Worm (Caenorhabditis elegans): ENCODE data around the gene B0546.5.
"Not testable (repeated sequence)": the region's sequence is repeated elsewhere in the genome, so short reads cannot be mapped to it uniquely, and the experiment has no call there.

Gene B0546.5

ce11 chrIV:3389999-3390398 lies at the start of gene B0546.5:
Gene B0546.5, minus strand, starts transcription at chrIV:3390099.
- not testable (repeated sequence) for TF ChIP-seq flt-1 (GFP tag; IDR thresholded peaks at IDR 0.05); ztf-29 (GFP tag; IDR thresholded peaks at IDR 0.05); cog-1 (tag; optimal IDR thresholded peaks at IDR 0.05)

DNA sequence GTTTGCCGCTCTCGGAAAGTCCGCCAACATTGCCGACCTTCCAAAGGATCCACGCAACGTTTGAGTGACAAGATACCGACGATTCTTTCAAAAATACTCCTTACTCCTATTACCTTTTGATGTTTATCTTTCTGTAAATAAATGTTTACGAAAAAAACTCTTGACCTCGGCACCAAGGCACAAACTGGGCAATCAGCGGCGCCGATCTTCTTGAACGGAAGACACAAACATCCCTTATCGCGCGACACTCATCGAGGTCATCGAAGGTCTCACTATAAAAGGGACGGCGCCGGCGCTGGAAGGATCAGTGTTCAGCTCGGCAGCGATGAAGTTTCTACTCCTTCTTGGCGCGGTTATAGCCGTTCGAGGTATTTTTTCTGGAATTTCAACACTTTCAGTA lies 49.5 kb upstream of the B0546.5 start, which contains the start of gene grd-3:
Gene grd-3 (plus strand): TSS at position 302 of the 400 bp plus-strand sequence.
- TF ChIP-seq flt-1 (GFP tag; IDR thresholded peaks at IDR 0.05) (no peak), tab-1 (GFP tag; IDR thresholded peaks at IDR 0.05) (no peak), ref-1 (GFP tag; conservative IDR thresholded peaks at IDR 0.05) (no peak), ztf-23 (GFP tag; IDR thresholded peaks at IDR 0.05) (no peak), ztf-29 (GFP tag; IDR thresholded peaks at IDR 0.05) (no peak), klf-2 (GFP tag; conservative IDR thresholded peaks at IDR 0.05) (no peak), med-1 (GFP tag; optimal IDR thresholded peaks at IDR 0.05; ENCODE audit: insufficient read depth) (no peak), T22C8.4 (GFP tag; IDR thresholded peaks at IDR 0.05) (no peak), cog-1 (tag; optimal IDR thresholded peaks at IDR 0.05) (no peak)

ce11 chrIV:3438022-3438421 lies 48.1 kb upstream of the B0546.5 start, which contains the start of gene grd-13:
Gene grd-13, plus strand, starts transcription at chrIV:3438312.
- TF ChIP-seq med-1 (GFP tag; optimal IDR thresholded peaks at IDR 0.05; ENCODE audit: insufficient read depth) (no peak), flt-1 (GFP tag; IDR thresholded peaks at IDR 0.05) (no peak), T22C8.4 (GFP tag; IDR thresholded peaks at IDR 0.05) (no peak), ztf-29 (GFP tag; IDR thresholded peaks at IDR 0.05) (no peak), tab-1 (GFP tag; IDR thresholded peaks at IDR 0.05) (no peak), klf-2 (GFP tag; conservative IDR thresholded peaks at IDR 0.05) (no peak), ztf-23 (GFP tag; IDR thresholded peaks at IDR 0.05) (no peak), ref-1 (GFP tag; conservative IDR thresholded peaks at IDR 0.05) (no peak), cog-1 (tag; optimal IDR thresholded peaks at IDR 0.05) (no peak)

- TF ChIP-seq ztf-29 (GFP tag; IDR thresholded peaks at IDR 0.05) = no peak
- no peak for TF ChIP-seq ztf-23 (GFP tag; IDR thresholded peaks at IDR 0.05)
- TF ChIP-seq klf-2 (GFP tag; conservative IDR thresholded peaks at IDR 0.05) = no peak
- TF ChIP-seq flt-1 (GFP tag; IDR thresholded peaks at IDR 0.05) = no peak
- no peak for TF ChIP-seq cog-1 (tag; optimal IDR thresholded peaks at IDR 0.05)
- no peak for TF ChIP-seq tab-1 (GFP tag; IDR thresholded peaks at IDR 0.05)
- no peak for TF ChIP-seq T22C8.4 (GFP tag; IDR thresholded peaks at IDR 0.05)
- no peak for TF ChIP-seq med-1 (GFP tag; optimal IDR thresholded peaks at IDR 0.05; ENCODE audit: insufficient read depth)
- no peak for TF ChIP-seq ref-1 (GFP tag; conservative IDR thresholded peaks at IDR 0.05)
These were observed 46.1 kb upstream of the B0546.5 start, which contains the start of gene srz-32 for ce11 chrIV:3436021-3436420. Gene srz-32, plus strand, starts transcription at chrIV:3436321.

DNA sequence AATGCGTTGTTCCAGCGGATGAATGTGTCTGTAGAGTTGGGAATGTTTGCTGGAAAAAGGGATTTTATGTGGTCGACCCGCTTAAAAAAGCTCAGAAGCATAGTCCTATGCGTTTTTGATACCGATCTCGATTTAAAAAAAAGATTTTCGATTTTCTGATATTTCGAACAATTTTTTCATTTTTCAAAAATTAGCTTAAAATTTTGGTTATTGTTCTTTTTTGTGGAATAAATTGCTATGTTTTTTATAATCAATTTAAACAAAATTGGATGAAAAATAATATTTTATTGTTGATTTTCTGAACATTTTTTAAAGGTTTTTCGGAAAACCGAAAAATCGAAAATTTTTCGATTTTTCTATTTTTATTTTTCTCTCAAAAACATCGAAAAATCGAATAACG lies 43.5 kb upstream of the B0546.5 start, which contains the start of gene C04C3.7:
Gene C04C3.7 (minus strand): TSS at position 101 of the 400 bp plus-strand sequence.
- not testable (repeated sequence) for TF ChIP-seq ztf-23 (GFP tag; IDR thresholded peaks at IDR 0.05); cog-1 (tag; optimal IDR thresholded peaks at IDR 0.05); flt-1 (GFP tag; IDR thresholded peaks at IDR 0.05)

DNA sequence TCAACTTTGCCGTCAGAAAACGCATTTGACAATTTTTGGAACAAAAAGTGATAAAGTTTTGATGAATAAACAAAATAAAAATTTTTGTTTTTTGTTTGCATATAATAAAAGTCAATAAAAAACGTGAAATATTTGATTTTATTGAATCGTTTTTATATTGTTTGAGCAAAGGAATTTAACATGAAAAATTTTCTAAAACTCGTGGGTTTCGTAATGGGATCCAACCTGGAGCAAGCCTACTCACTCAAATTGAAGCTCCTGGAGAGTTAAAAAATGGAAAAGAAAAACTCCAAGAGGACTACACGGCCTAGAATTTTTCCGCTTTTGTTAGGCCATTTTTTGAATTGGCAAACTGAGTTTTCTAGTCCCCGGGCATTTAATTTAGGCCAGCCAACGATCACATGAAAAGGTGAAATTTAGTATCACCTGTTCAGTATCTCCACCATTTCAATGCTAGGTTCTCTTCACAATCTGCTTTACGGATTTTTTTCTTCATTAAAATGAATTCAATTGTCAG lies 38.6 kb upstream of the B0546.5 start, which contains the start of the genes C04C3.9 and srz-60:
Gene C04C3.9 (minus strand): TSS at position 101 of the 517 bp plus-strand sequence.
Gene srz-60 (plus strand): TSS at position 467 of the 517 bp plus-strand sequence.
- no peak for TF ChIP-seq cog-1 (tag; optimal IDR thresholded peaks at IDR 0.05)
- no peak for TF ChIP-seq ztf-23 (GFP tag; IDR thresholded peaks at IDR 0.05)
- no peak for TF ChIP-seq T22C8.4 (GFP tag; IDR thresholded peaks at IDR 0.05)
- TF ChIP-seq klf-2 (GFP tag; conservative IDR thresholded peaks at IDR 0.05) = no peak
- no peak for TF ChIP-seq ref-1 (GFP tag; conservative IDR thresholded peaks at IDR 0.05)
- TF ChIP-seq ztf-29 (GFP tag; IDR thresholded peaks at IDR 0.05) = no peak
- no peak for TF ChIP-seq flt-1 (GFP tag; IDR thresholded peaks at IDR 0.05)
- no peak for TF ChIP-seq med-1 (GFP tag; optimal IDR thresholded peaks at IDR 0.05; ENCODE audit: insufficient read depth)
- no peak for TF ChIP-seq tab-1 (GFP tag; IDR thresholded peaks at IDR 0.05)

ce11 chrIV:3422516-3422915 lies 32.6 kb upstream of the B0546.5 start, which contains the start of gene C04C3.6:
Gene C04C3.6, minus strand, starts transcription at chrIV:3422616.
- TF ChIP-seq cog-1 (tag; optimal IDR thresholded peaks at IDR 0.05) (no peak), klf-2 (GFP tag; conservative IDR thresholded peaks at IDR 0.05) (no peak), ztf-29 (GFP tag; IDR thresholded peaks at IDR 0.05) (no peak)

- TF ChIP-seq cog-1 (tag; optimal IDR thresholded peaks at IDR 0.05) = no peak
- no peak for TF ChIP-seq klf-2 (GFP tag; conservative IDR thresholded peaks at IDR 0.05)
- peak; percentile 59; the same call in 1 of the 2 replicates for TF ChIP-seq T22C8.4 (GFP tag; IDR thresholded peaks at IDR 0.05)
- no peak for TF ChIP-seq flt-1 (GFP tag; IDR thresholded peaks at IDR 0.05)
- no peak for TF ChIP-seq med-1 (GFP tag; optimal IDR thresholded peaks at IDR 0.05; ENCODE audit: insufficient read depth)
- TF ChIP-seq ztf-29 (GFP tag; IDR thresholded peaks at IDR 0.05) = no peak
- no peak for TF ChIP-seq tab-1 (GFP tag; IDR thresholded peaks at IDR 0.05)
These were observed 28.8 kb upstream of the B0546.5 start for ce11 chrIV:3418741-3419140.

- TF ChIP-seq cog-1 (tag; optimal IDR thresholded peaks at IDR 0.05) = no peak
- TF ChIP-seq flt-1 (GFP tag; IDR thresholded peaks at IDR 0.05) = no peak
- no peak for TF ChIP-seq ztf-23 (GFP tag; IDR thresholded peaks at IDR 0.05)
- no peak for TF ChIP-seq ztf-29 (GFP tag; IDR thresholded peaks at IDR 0.05)
- no peak for TF ChIP-seq ref-1 (GFP tag; conservative IDR thresholded peaks at IDR 0.05)
- no peak for TF ChIP-seq tab-1 (GFP tag; IDR thresholded peaks at IDR 0.05)
- no peak for TF ChIP-seq T22C8.4 (GFP tag; IDR thresholded peaks at IDR 0.05)
- no peak for TF ChIP-seq klf-2 (GFP tag; conservative IDR thresholded peaks at IDR 0.05)
These were observed 25.5 kb upstream of the B0546.5 start, which contains the start of gene lgc-9 for ce11 chrIV:3415383-3415782. Gene lgc-9, plus strand, starts transcription at chrIV:3415683.

DNA sequence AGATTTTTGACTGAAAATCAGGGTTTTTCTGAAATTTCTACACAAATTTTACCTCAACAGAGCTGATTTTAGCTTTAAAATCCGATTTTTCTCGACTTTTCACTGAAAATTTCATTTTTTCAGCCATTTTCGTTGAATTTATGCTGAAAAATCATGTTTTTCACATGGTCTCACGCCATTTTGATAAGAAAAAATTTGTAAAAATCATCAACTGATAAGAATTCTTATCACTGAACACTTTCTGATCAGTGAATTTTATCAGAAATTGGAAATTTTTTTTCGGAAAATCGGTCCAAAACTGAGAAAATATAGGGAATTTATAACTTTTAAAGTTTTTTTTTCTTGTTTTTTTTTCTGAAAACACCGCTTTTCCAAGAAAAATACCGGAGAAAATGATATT lies 11.0 kb upstream of the B0546.5 start:
- TF ChIP-seq tab-1 (GFP tag; IDR thresholded peaks at IDR 0.05) = no peak
- TF ChIP-seq med-1 (GFP tag; optimal IDR thresholded peaks at IDR 0.05; ENCODE audit: insufficient read depth) = no peak
- TF ChIP-seq cog-1 (tag; optimal IDR thresholded peaks at IDR 0.05) = no peak
- no peak for TF ChIP-seq flt-1 (GFP tag; IDR thresholded peaks at IDR 0.05)

Measured in whole organism, midembryonic.